Fruit fly (Drosophila melanogaster) whole organism, pupa: ENCODE measurements around the gene CG1024.

Experiments
- CG10348 ChIP-seq: fragments of 200-800 bp; sonication (Bioruptor generic); IDR thresholded peaks from 2 replicates; pipeline ENCODE4 v1.3.6; 2022; ENCODE audit warnings: missing biosample characterization, missing genetic modification characterization
- CG12605 ChIP-seq: fragments of 200-800 bp; sonication (Bioruptor generic); IDR thresholded peaks from 2 replicates; pipeline ENCODE4 v1.3.6; 2022; ENCODE audit warnings: missing biosample characterization, missing genetic modification characterization
- CG13204 ChIP-seq: fragments of 200-800 bp; sonication (Bioruptor generic); optimal IDR thresholded peaks from 2 replicates; lab custom pipeline; 2018; ENCODE audit warnings: missing biosample characterization, mild to moderate bottlenecking, missing genetic modification characterization, moderate library complexity
- CG14655 ChIP-seq: fragments of 200-800 bp; sonication (Bioruptor generic); optimal IDR thresholded peaks from 3 replicates; lab custom pipeline; 2017; ENCODE audit warnings: mild to moderate bottlenecking, missing biosample characterization, missing genetic modification reagents, missing genetic modification characterization
- CG15710 ChIP-seq: fragments of 200-800 bp; sonication (Bioruptor generic); optimal IDR thresholded peaks from 2 replicates; lab custom pipeline; 2018; ENCODE audit warnings: missing biosample characterization, mild to moderate bottlenecking, missing genetic modification characterization, moderate library complexity
- CG17806 ChIP-seq: fragments of 200-800 bp; sonication (Bioruptor generic); optimal IDR thresholded peaks from 2 replicates; lab custom pipeline; 2018; ENCODE audit warnings: missing biosample characterization, mild to moderate bottlenecking, missing genetic modification characterization, moderate library complexity
- CG32121 ChIP-seq: fragments of 200-800 bp; sonication (Bioruptor generic); IDR thresholded peaks from 2 replicates; pipeline ENCODE4 v1.3.6; 2022; ENCODE audit warnings: missing biosample characterization, missing genetic modification characterization
- CG34367 ChIP-seq: fragments of 200-800 bp; sonication (Bioruptor generic); optimal IDR thresholded peaks from 2 replicates; lab custom pipeline; 2018; ENCODE audit warnings: missing biosample characterization, mild to moderate bottlenecking, missing genetic modification characterization
- CG4496 ChIP-seq: fragments of 200-800 bp; sonication (Bioruptor generic); IDR thresholded peaks from 3 replicates; pipeline ENCODE4 v1.3.6; 2022; ENCODE audit warnings: missing biosample characterization, missing genetic modification characterization
- CG8159 ChIP-seq: fragments of 200-800 bp; sonication (Bioruptor generic); optimal IDR thresholded peaks from 3 replicates; lab custom pipeline; 2018; ENCODE audit warnings: missing biosample characterization, mild to moderate bottlenecking, missing genetic modification characterization, moderate library complexity
- CG8301 ChIP-seq: fragments of 200-800 bp; sonication (Bioruptor generic); optimal IDR thresholded peaks from 2 replicates; lab custom pipeline; 2018; ENCODE audit warnings: missing biosample characterization, mild to moderate bottlenecking, missing genetic modification characterization
- CG9948 ChIP-seq: fragments of 200-800 bp; sonication (Bioruptor generic); optimal IDR thresholded peaks from 2 replicates; lab custom pipeline; 2018; ENCODE audit warnings: missing biosample characterization, mild to moderate bottlenecking, missing genetic modification characterization, moderate library complexity
- D1 ChIP-seq: fragments of 200-800 bp; sonication (Bioruptor generic); optimal IDR thresholded peaks from 2 replicates; lab custom pipeline; 2018; ENCODE audit warnings: missing biosample characterization, mild to moderate bottlenecking, missing genetic modification characterization, moderate library complexity
- EcR ChIP-seq: fragments of 200-800 bp; sonication (Bioruptor generic); optimal IDR thresholded peaks from 3 replicates; lab custom pipeline; 2019; ENCODE audit warnings: missing biosample characterization, missing genetic modification characterization, mild to moderate bottlenecking, moderate library complexity, missing genetic modification reagents
- Ets98B ChIP-seq: fragments of 200-800 bp; sonication (Bioruptor generic); IDR thresholded peaks from 2 replicates; pipeline ENCODE4 v1.3.6; 2022; ENCODE audit warnings: missing biosample characterization, missing genetic modification characterization
- Pif1A ChIP-seq: fragments of 200-800 bp; sonication (Bioruptor generic); optimal IDR thresholded peaks from 3 replicates; lab custom pipeline; 2016; ENCODE audit warnings: missing biosample characterization, missing genetic modification characterization
- Pif1B ChIP-seq: fragments of 200-800 bp; sonication (Bioruptor generic); optimal IDR thresholded peaks from 3 replicates; lab custom pipeline; 2016; ENCODE audit warnings: missing biosample characterization, missing genetic modification characterization
- Snoo ChIP-seq: fragments of 200-800 bp; sonication (Bioruptor generic); optimal IDR thresholded peaks from 3 replicates; lab custom pipeline; 2017; ENCODE audit warnings: missing biosample characterization, mild to moderate bottlenecking, missing genetic modification characterization, inconsistent platforms
- fd96Ca ChIP-seq: fragments of 200-800 bp; sonication (Bioruptor generic); IDR thresholded peaks from 3 replicates; pipeline ENCODE4 v1.3.6; 2022; ENCODE audit warnings: missing biosample characterization, missing genetic modification characterization
- gl ChIP-seq: fragments of 200-800 bp; sonication (Bioruptor generic); optimal IDR thresholded peaks from 2 replicates; lab custom pipeline; 2018; ENCODE audit warnings: missing biosample characterization, mild to moderate bottlenecking, missing genetic modification characterization
- rn ChIP-seq: fragments of 200-800 bp; sonication (Bioruptor generic); IDR thresholded peaks from 2 replicates; pipeline ENCODE4 v1.3.6; 2022; ENCODE audit warnings: missing biosample characterization, missing genetic modification characterization

The CG1024 gene

dm6 chr3R:6421263-6421662, 41.1 kb upstream of the CG1024 start:
- TF ChIP-seq CG15710 (tag; lab: Kevin White, UChicago) (no peak), CG4496 (no peak), CG13204 (no peak), D1 (tag; lab: Kevin White, UChicago) (no peak), CG10348 (no peak), Snoo (tag; lab: Kevin White, UChicago) (no peak), CG9948 (no peak)
- TF ChIP-seq, all 21 proteins: peak for 0

- TF ChIP-seq Snoo (tag; lab: Kevin White, UChicago) (no peak), EcR (GFP tag; lab: Kevin White, UChicago) (peak; percentile 28), CG4496 (no peak), CG8301 (tag; lab: Kevin White, UChicago) (no peak), fd96Ca (GFP tag; lab: Robert Waterston, UW) (0 out of 3 replicates have a peak, but pooled peaks have one; percentile 18), gl (tag; lab: Kevin White, UChicago) (no peak), D1 (tag; lab: Kevin White, UChicago) (no peak), CG12605 (GFP tag; lab: Robert Waterston, UW) (peak; percentile 32; the same call in 1 of the 2 replicates)
Measured at dm6 chr3R:6419942-6420341, 39.8 kb upstream of the CG1024 start.

- TF ChIP-seq Pif1B (GFP tag; lab: Kevin White, UChicago) = no peak
- TF ChIP-seq CG9948 = no peak
- no peak for TF ChIP-seq CG13204
- no peak for TF ChIP-seq Ets98B (GFP tag; lab: Robert Waterston, UW)
- TF ChIP-seq gl (tag; lab: Kevin White, UChicago) = no peak
- TF ChIP-seq CG32121 (GFP tag; lab: Robert Waterston, UW) = no peak
- no peak for TF ChIP-seq CG34367
- no peak for TF ChIP-seq Snoo (tag; lab: Kevin White, UChicago)
- no peak for TF ChIP-seq CG15710 (tag; lab: Kevin White, UChicago)
- no peak for TF ChIP-seq CG14655 (GFP tag; lab: Kevin White, UChicago)
- TF ChIP-seq EcR (GFP tag; lab: Kevin White, UChicago) = no peak
- TF ChIP-seq fd96Ca (GFP tag; lab: Robert Waterston, UW) = no peak
- no peak for TF ChIP-seq CG4496
- no peak for TF ChIP-seq CG17806 (tag; lab: Kevin White, UChicago)
- TF ChIP-seq CG12605 (GFP tag; lab: Robert Waterston, UW) = no peak
- TF ChIP-seq CG8301 (tag; lab: Kevin White, UChicago) = no peak
- TF ChIP-seq CG10348 = no peak
Measured at dm6 chr3R:6419103-6419502, 39.0 kb upstream of the CG1024 start.

dm6 chr3R:6416242-6416641, 36.1 kb upstream of the CG1024 start:
- TF ChIP-seq CG12605 (GFP tag; lab: Robert Waterston, UW) = peak; percentile 39; the same call in 1 of the 2 replicates
- no peak for TF ChIP-seq D1 (tag; lab: Kevin White, UChicago)
- peak; percentile 43 for TF ChIP-seq Snoo (tag; lab: Kevin White, UChicago)
- TF ChIP-seq Ets98B (GFP tag; lab: Robert Waterston, UW) = peak; percentile 45; the same call in 1 of the 2 replicates
- TF ChIP-seq EcR (GFP tag; lab: Kevin White, UChicago) = no peak
- TF ChIP-seq CG9948 = peak; percentile 37
- TF ChIP-seq Pif1A (GFP tag; lab: Kevin White, UChicago) = peak; percentile 61
- TF ChIP-seq CG15710 (tag; lab: Kevin White, UChicago) = peak; percentile 27
- peak; percentile 8 for TF ChIP-seq CG34367
- peak; percentile 41 for TF ChIP-seq CG14655 (GFP tag; lab: Kevin White, UChicago)
- peak; percentile 35 for TF ChIP-seq CG17806 (tag; lab: Kevin White, UChicago)
- peak; percentile 43 for TF ChIP-seq Pif1B (GFP tag; lab: Kevin White, UChicago)
- peak; percentile 33 for TF ChIP-seq CG8301 (tag; lab: Kevin White, UChicago)
- no peak; the same call in 1 of the 2 replicates for TF ChIP-seq CG32121 (GFP tag; lab: Robert Waterston, UW)
- peak; percentile 78 for TF ChIP-seq fd96Ca (GFP tag; lab: Robert Waterston, UW)
- TF ChIP-seq CG13204 = no peak
- peak; percentile 46 for TF ChIP-seq CG8159 (tag; lab: Kevin White, UChicago)
- no peak for TF ChIP-seq gl (tag; lab: Kevin White, UChicago)
- TF ChIP-seq CG4496 = peak; percentile 35; the same call in 1 of the 3 replicates
- TF ChIP-seq CG10348 = no peak
- TF ChIP-seq rn = no peak
- TF ChIP-seq, all 21 proteins: peak for 14

dm6 chr3R:6414439-6415344, 34.6 kb upstream of the CG1024 start:
- TF ChIP-seq CG4496 (no peak), CG8301 (tag; lab: Kevin White, UChicago) (peak; percentile 32), CG17806 (tag; lab: Kevin White, UChicago) (peak; percentile 19), CG8159 (tag; lab: Kevin White, UChicago) (peak; percentile 22), Ets98B (GFP tag; lab: Robert Waterston, UW) (peak; percentile 21; the same call in 1 of the 2 replicates), fd96Ca (GFP tag; lab: Robert Waterston, UW) (no peak), CG15710 (tag; lab: Kevin White, UChicago) (no peak), Snoo (tag; lab: Kevin White, UChicago) (no peak), CG14655 (GFP tag; lab: Kevin White, UChicago) (peak; percentile 62), CG9948 (peak; percentile 26)
